Fruit fly (Drosophila melanogaster): ENCODE results near the gene ImpE1.

- TF ChIP-seq Mnt (GFP tag; optimal IDR thresholded peaks at IDR 0.05) (no peak), toe (GFP tag; optimal IDR thresholded peaks at IDR 0.05) (no peak)
Observed at dm6 chr3L:8325559-8325958, 46.6 kb upstream of the ImpE1 start, which contains the start of gene CG34461.
